Worm (Caenorhabditis elegans): Measurements from ENCODE around the gene lea-1.
A peak's percentile ranks its signal among the peaks of the same experiment; 100 is the strongest.

The lea-1 gene

DNA sequence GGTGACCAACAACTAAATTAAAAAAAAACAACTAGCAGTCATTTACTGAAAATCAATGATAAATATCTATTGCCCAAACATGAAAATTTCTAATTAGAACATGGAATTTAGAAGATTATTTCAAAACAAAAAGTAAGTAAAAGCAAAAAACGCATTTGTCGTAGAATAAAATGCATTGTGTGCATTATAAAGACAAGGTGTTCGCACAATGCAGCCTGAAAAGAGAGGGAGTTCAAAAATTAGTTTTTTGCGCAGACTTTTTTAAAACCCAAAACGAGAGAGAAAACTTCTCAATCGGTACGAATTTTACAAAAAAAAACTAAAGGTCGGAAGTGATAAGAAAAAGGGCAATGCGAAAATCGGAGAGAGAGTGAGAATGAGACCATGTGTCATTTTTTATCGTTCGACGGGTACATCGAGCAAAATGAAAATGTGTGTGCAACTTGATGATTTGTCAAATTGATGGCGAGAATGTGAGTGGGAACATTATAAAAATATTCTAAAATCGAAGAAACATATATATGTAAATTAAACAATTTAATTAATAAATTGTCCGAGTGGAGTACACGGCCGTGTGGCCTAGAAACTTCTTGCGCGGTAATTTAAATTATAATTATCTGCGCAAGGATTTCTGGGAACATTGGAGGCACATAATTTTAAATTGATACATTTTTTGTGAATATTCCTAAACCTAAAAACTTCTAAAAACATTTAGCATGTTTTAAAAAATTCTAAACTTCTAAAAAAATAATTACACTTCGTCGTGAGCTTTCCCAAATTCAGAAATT, 19.9 kb downstream of the lea-1 start:
- TF ChIP-seq ceh-43 (GFP tag; optimal IDR thresholded peaks at IDR 0.05), result peak; percentile 4
- peak; percentile 23 for TF ChIP-seq ces-1 (GFP tag; optimal IDR thresholded peaks at IDR 0.05)
- TF ChIP-seq nhr-237 (tag; optimal IDR thresholded peaks at IDR 0.05), result peak; percentile 32
- no peak for TF ChIP-seq mls-2 (tag; optimal IDR thresholded peaks at IDR 0.05)
- no peak for TF ChIP-seq unc-120 (tag; optimal IDR thresholded peaks at IDR 0.05; ENCODE audit: poor library complexity, severe bottlenecking)
- peak; percentile 3 for TF ChIP-seq lsy-2 (tag; optimal IDR thresholded peaks at IDR 0.05)
- no peak for TF ChIP-seq blmp-1 (tag; optimal IDR thresholded peaks at IDR 0.05)

DNA sequence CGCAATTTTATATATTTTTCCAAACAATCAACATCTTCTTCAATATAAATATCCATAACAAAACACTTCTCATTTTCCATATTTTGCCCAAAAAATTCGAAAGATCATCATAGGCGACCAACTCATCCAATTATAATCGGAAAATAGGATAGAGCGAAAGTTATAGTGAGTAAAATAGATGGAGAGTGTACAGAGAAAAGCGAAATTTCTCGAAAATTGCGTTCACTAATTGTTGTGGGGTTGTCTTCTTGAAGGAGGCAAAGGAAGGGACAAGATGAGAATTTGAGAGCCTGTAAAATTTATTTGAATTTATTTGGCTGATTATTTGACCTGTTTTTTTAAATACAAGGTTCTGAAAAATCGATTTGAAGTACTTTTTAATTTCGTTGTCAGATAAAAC, 23.9 kb downstream of the lea-1 start:
- TF ChIP-seq M03D4.4 (tag; optimal IDR thresholded peaks at IDR 0.05) (no peak), blmp-1 (tag; optimal IDR thresholded peaks at IDR 0.05) (peak; percentile 94), ceh-43 (GFP tag; optimal IDR thresholded peaks at IDR 0.05) (peak; percentile 30), hlh-1 (tag; optimal IDR thresholded peaks at IDR 0.05) (no peak), ces-1 (GFP tag; optimal IDR thresholded peaks at IDR 0.05) (peak; percentile 79)

DNA sequence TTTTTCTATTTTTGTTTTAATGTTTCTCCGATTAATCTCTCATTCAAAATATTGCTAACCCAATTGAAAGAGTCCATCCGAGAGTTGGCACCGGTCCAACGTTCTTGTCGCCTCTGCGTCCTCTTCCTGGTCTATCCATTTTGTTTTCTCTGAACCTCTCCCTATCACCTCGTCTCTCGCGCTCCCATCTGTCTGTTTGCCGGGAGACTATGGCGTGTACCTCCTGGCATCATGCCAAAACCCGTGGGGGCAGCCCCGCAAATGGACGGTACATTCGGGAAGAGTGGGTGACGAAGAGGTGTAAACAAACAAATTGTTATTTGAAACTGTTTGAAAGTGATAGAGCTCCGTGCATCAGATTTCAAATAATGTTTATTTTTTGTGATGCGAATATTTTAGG, 24.6 kb downstream of the lea-1 start, which contains the start of gene T06E8.2:
Gene T06E8.2, minus strand, starts transcription at position 139 of the 400 bp plus-strand sequence.
- TF ChIP-seq elt-3 (tag; optimal IDR thresholded peaks at IDR 0.05) (no peak), nhr-237 (tag; optimal IDR thresholded peaks at IDR 0.05) (no peak), elt-1 (tag; optimal IDR thresholded peaks at IDR 0.05; ENCODE audit: borderline replicate concordance, insufficient read depth) (no peak), drap-1 (GFP tag; optimal IDR thresholded peaks at IDR 0.05) (no peak), sptf-1 (tag; optimal IDR thresholded peaks at IDR 0.05) (no peak), zip-8 (tag; optimal IDR thresholded peaks at IDR 0.05) (no peak), blmp-1 (tag; optimal IDR thresholded peaks at IDR 0.05) (no peak), bed-3 (GFP tag; optimal IDR thresholded peaks at IDR 0.05) (no peak), snpc-4 (tag; optimal IDR thresholded peaks at IDR 0.05) (no peak), lin-13 (tag; optimal IDR thresholded peaks at IDR 0.05) (no peak), nhr-76 (tag; optimal IDR thresholded peaks at IDR 0.05) (no peak), unc-39 (tag; optimal IDR thresholded peaks at IDR 0.05) (no peak), hlh-1 (tag; optimal IDR thresholded peaks at IDR 0.05) (no peak), ceh-39 (tag; optimal IDR thresholded peaks at IDR 0.05) (no peak), nhr-28 (tag; optimal IDR thresholded peaks at IDR 0.05) (no peak), M03D4.4 (tag; optimal IDR thresholded peaks at IDR 0.05) (no peak), tbx-8 (GFP tag; optimal IDR thresholded peaks at IDR 0.05) (no peak), lsy-2 (tag; optimal IDR thresholded peaks at IDR 0.05) (no peak), mls-2 (tag; optimal IDR thresholded peaks at IDR 0.05) (no peak), ham-2 (GFP tag; optimal IDR thresholded peaks at IDR 0.05) (peak; percentile 7), pha-4 (tag; optimal IDR thresholded peaks at IDR 0.05) (no peak), unc-62 (GFP tag; optimal IDR thresholded peaks at IDR 0.05) (no peak), ces-1 (GFP tag; optimal IDR thresholded peaks at IDR 0.05) (peak; percentile 22), mep-1 (tag; optimal IDR thresholded peaks at IDR 0.05) (no peak), ceh-43 (GFP tag; optimal IDR thresholded peaks at IDR 0.05) (no peak), ceh-83 (GFP tag; optimal IDR thresholded peaks at IDR 0.05) (peak; percentile 5), cnd-1 (tag; optimal IDR thresholded peaks at IDR 0.05) (peak; percentile 82), unc-120 (tag; optimal IDR thresholded peaks at IDR 0.05; ENCODE audit: poor library complexity, severe bottlenecking) (peak; percentile 56), mab-5 (tag; optimal IDR thresholded peaks at IDR 0.05) (no peak), lin-32 (GFP tag; optimal IDR thresholded peaks at IDR 0.05) (peak; percentile 71), sem-2 (GFP tag; optimal IDR thresholded peaks at IDR 0.05) (no peak), nhr-12 (tag; optimal IDR thresholded peaks at IDR 0.05) (no peak), ztf-11 (tag; optimal IDR thresholded peaks at IDR 0.05) (no peak), nhr-2 (tag; optimal IDR thresholded peaks at IDR 0.05) (no peak), flh-1 (GFP tag; optimal IDR thresholded peaks at IDR 0.05) (no peak)

DNA sequence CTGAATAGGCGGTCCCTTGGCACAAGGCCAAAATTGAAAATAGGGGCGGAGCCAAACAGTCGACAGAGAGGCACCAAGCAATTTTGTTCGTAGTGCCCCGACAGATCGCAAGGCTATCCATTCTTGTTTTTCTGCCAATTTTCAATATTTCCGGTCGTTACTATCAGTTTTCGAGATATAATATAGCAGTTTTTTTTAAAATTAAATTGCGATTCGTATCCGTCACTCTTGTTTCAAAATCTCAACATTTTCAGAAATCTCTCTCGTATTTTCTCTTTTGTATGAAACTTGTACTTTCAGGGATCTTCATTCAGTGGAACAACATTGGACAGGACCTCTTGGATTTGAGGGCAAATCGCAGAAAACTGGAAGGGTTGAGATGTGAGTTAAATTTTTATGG, 25.3 kb downstream of the lea-1 start, which contains the start of gene F57A8.1:
Gene F57A8.1, plus strand, starts transcription at position 301 of the 400 bp plus-strand sequence.
- TF ChIP-seq snpc-4 (tag; optimal IDR thresholded peaks at IDR 0.05) (no peak), ceh-43 (GFP tag; optimal IDR thresholded peaks at IDR 0.05) (no peak), ceh-39 (tag; optimal IDR thresholded peaks at IDR 0.05) (no peak), nhr-2 (tag; optimal IDR thresholded peaks at IDR 0.05) (no peak), pha-4 (tag; optimal IDR thresholded peaks at IDR 0.05) (no peak), unc-120 (tag; optimal IDR thresholded peaks at IDR 0.05; ENCODE audit: poor library complexity, severe bottlenecking) (no peak), unc-39 (tag; optimal IDR thresholded peaks at IDR 0.05) (no peak), lin-13 (tag; optimal IDR thresholded peaks at IDR 0.05) (no peak), nhr-12 (tag; optimal IDR thresholded peaks at IDR 0.05) (no peak), bed-3 (GFP tag; optimal IDR thresholded peaks at IDR 0.05) (no peak), sptf-1 (tag; optimal IDR thresholded peaks at IDR 0.05) (no peak), ztf-11 (tag; optimal IDR thresholded peaks at IDR 0.05) (no peak)
